Worm (Caenorhabditis elegans) whole organism, mixed stage, embryonic: ENCODE measurements around the gene F58E6.5.

ENCODE experiments used
- M03D4.4 ChIP-seq: sonication (generic microtip); optimal IDR thresholded peaks from 2 replicates; lab custom pipeline; 2017; ENCODE audit warnings: mild to moderate bottlenecking, missing genetic modification characterization, missing compliant biosample characterization
- bed-3 ChIP-seq: fragments of 200-800 bp; sonication (Bioruptor generic); optimal IDR thresholded peaks from 3 replicates; lab custom pipeline; 2018; ENCODE audit warnings: mild to moderate bottlenecking, missing genetic modification characterization, moderate library complexity, missing compliant biosample characterization
- blmp-1 ChIP-seq: fragments of 150-350 bp; optimal IDR thresholded peaks from 2 replicates; lab custom pipeline; 2014; ENCODE audit warnings: missing biosample characterization, missing genetic modification characterization
- ceh-39 ChIP-seq: fragments of 150-350 bp; optimal IDR thresholded peaks from 2 replicates; lab custom pipeline; 2014; ENCODE audit warnings: missing biosample characterization, missing genetic modification characterization
- ceh-43 ChIP-seq: fragments of 200-800 bp; sonication (Bioruptor generic); optimal IDR thresholded peaks from 2 replicates; lab custom pipeline; 2018; ENCODE audit warnings: mild to moderate bottlenecking, missing genetic modification characterization, moderate library complexity, missing compliant biosample characterization
- ces-1 ChIP-seq: fragments of 150-350 bp; optimal IDR thresholded peaks from 2 replicates; lab custom pipeline; 2014; ENCODE audit warnings: missing biosample characterization, missing genetic modification reagents, missing genetic modification characterization
- elt-1 ChIP-seq: sonication (generic microtip); optimal IDR thresholded peaks from 2 replicates; lab custom pipeline; 2017; ENCODE audit warnings: missing genetic modification characterization, mild to moderate bottlenecking, missing compliant biosample characterization, antibody characterized with exemption, moderate library complexity, borderline replicate concordance; ENCODE audit not compliant: insufficient read depth
- elt-3 ChIP-seq: fragments of 150-350 bp; optimal IDR thresholded peaks from 2 replicates; lab custom pipeline; 2014; ENCODE audit warnings: missing biosample characterization, missing genetic modification characterization
- ham-2 ChIP-seq: fragments of 200-800 bp; sonication (Bioruptor generic); optimal IDR thresholded peaks from 2 replicates; lab custom pipeline; 2018; ENCODE audit warnings: mild to moderate bottlenecking, missing genetic modification characterization, missing compliant biosample characterization
- hlh-1 ChIP-seq: fragments of 150-350 bp; optimal IDR thresholded peaks from 2 replicates; lab custom pipeline; 2014; ENCODE audit warnings: missing biosample characterization, missing genetic modification reagents, missing genetic modification characterization
- lin-13 ChIP-seq: fragments of 150-350 bp; optimal IDR thresholded peaks from 2 replicates; lab custom pipeline; 2014; ENCODE audit warnings: missing biosample characterization, missing genetic modification characterization
- lin-32 ChIP-seq: fragments of 200-800 bp; sonication (Bioruptor generic); optimal IDR thresholded peaks from 2 replicates; lab custom pipeline; 2018; ENCODE audit warnings: mild to moderate bottlenecking, missing genetic modification characterization, missing compliant biosample characterization
- lsy-2 ChIP-seq: fragments of 150-350 bp; optimal IDR thresholded peaks from 2 replicates; lab custom pipeline; 2014; ENCODE audit warnings: missing biosample characterization, missing genetic modification characterization
- mab-5 ChIP-seq: fragments of 150-350 bp; optimal IDR thresholded peaks from 2 replicates; lab custom pipeline; 2014; ENCODE audit warnings: missing biosample characterization, missing genetic modification characterization
- mep-1 ChIP-seq: fragments of 150-350 bp; optimal IDR thresholded peaks from 2 replicates; lab custom pipeline; 2017; ENCODE audit warnings: missing biosample characterization, missing genetic modification reagents, missing genetic modification characterization, inconsistent platforms
- mls-2 ChIP-seq: sonication (generic microtip); optimal IDR thresholded peaks from 2 replicates; lab custom pipeline; 2016; ENCODE audit warnings: mild to moderate bottlenecking, missing genetic modification characterization, moderate library complexity, missing compliant biosample characterization
- nhr-2 ChIP-seq: fragments of 150-350 bp; optimal IDR thresholded peaks from 2 replicates; lab custom pipeline; 2014; ENCODE audit warnings: missing biosample characterization, missing genetic modification characterization
- nhr-237 ChIP-seq: fragments of 150-350 bp; optimal IDR thresholded peaks from 2 replicates; lab custom pipeline; 2014; ENCODE audit warnings: missing biosample characterization, missing genetic modification characterization
- nhr-28 ChIP-seq: fragments of 150-350 bp; optimal IDR thresholded peaks from 2 replicates; lab custom pipeline; 2014; ENCODE audit warnings: missing biosample characterization, missing genetic modification characterization
- nhr-76 ChIP-seq: sonication (generic microtip); optimal IDR thresholded peaks from 2 replicates; lab custom pipeline; 2017; ENCODE audit warnings: missing biosample characterization, missing genetic modification characterization
- pha-4 ChIP-seq: fragments of 150-350 bp; optimal IDR thresholded peaks from 2 replicates; lab custom pipeline; 2018; ENCODE audit warnings: missing biosample characterization, missing genetic modification reagents, missing genetic modification characterization
- sem-2 ChIP-seq: fragments of 200-800 bp; sonication (Bioruptor generic); optimal IDR thresholded peaks from 2 replicates; lab custom pipeline; 2018; ENCODE audit warnings: mild to moderate bottlenecking, missing genetic modification characterization, missing compliant biosample characterization
- snpc-4 ChIP-seq: fragments of 150-350 bp; optimal IDR thresholded peaks from 2 replicates; lab custom pipeline; 2014; ENCODE audit warnings: missing biosample characterization, missing genetic modification characterization
- sptf-1 ChIP-seq: sonication (generic microtip); optimal IDR thresholded peaks from 2 replicates; lab custom pipeline; 2017; ENCODE audit warnings: mild to moderate bottlenecking, missing genetic modification characterization, moderate library complexity, missing compliant biosample characterization
- tbx-8 ChIP-seq: fragments of 200-800 bp; sonication (Bioruptor generic); optimal IDR thresholded peaks from 2 replicates; lab custom pipeline; 2018; ENCODE audit warnings: mild to moderate bottlenecking, missing genetic modification characterization, moderate library complexity, missing compliant biosample characterization
- unc-120 ChIP-seq: sonication (generic microtip); optimal IDR thresholded peaks from 2 replicates; lab custom pipeline; 2017; ENCODE audit warnings: missing genetic modification characterization, missing compliant biosample characterization; ENCODE audit not compliant: poor library complexity, severe bottlenecking
- unc-62 ChIP-seq: fragments of 150-350 bp; optimal IDR thresholded peaks from 2 replicates; lab custom pipeline; 2014; ENCODE audit warnings: missing biosample characterization, missing genetic modification reagents, missing genetic modification characterization
- zip-8 ChIP-seq: fragments of 150-350 bp; optimal IDR thresholded peaks from 2 replicates; lab custom pipeline; 2014; ENCODE audit warnings: missing biosample characterization, missing genetic modification characterization
- ztf-11 ChIP-seq: fragments of 150-350 bp; optimal IDR thresholded peaks from 2 replicates; lab custom pipeline; 2014; ENCODE audit warnings: missing biosample characterization, missing genetic modification characterization

F58E6.5 gene

ce11 chrV:9729462-9730162 lies 24.7 kb downstream of the F58E6.5 start, which contains the start of the genes aagr-3 and drap-1:
Gene aagr-3, minus strand, starts transcription at chrV:9729512.
Gene drap-1, plus strand, starts transcription at chrV:9730106.
- TF ChIP-seq hlh-1 (tag; lab: Kevin White, UChicago) (peak; percentile 16), ceh-43 (GFP tag; lab: Kevin White, UChicago) (no peak), mep-1 (tag; lab: Kevin White, UChicago) (peak; percentile 76), lsy-2 (peak; percentile 45), ces-1 (GFP tag; lab: Kevin White, UChicago) (peak; percentile 58), nhr-28 (tag; lab: Kevin White, UChicago) (no peak), pha-4 (tag; lab: Kevin White, UChicago) (peak; percentile 73), ceh-39 (peak; percentile 91)

- no peak for TF ChIP-seq sem-2 (GFP tag; lab: Kevin White, UChicago)
- no peak for TF ChIP-seq M03D4.4 (tag; lab: Kevin White, UChicago)
- TF ChIP-seq sptf-1 (tag; lab: Kevin White, UChicago) = no peak
- no peak for TF ChIP-seq lin-13
- TF ChIP-seq zip-8 (tag; lab: Kevin White, UChicago) = no peak
- no peak for TF ChIP-seq ceh-39
- TF ChIP-seq lsy-2 = no peak
- TF ChIP-seq bed-3 (GFP tag; lab: Kevin White, UChicago) = no peak
- no peak for TF ChIP-seq mab-5 (tag; lab: Kevin White, UChicago)
- no peak for TF ChIP-seq nhr-237 (tag; lab: Kevin White, UChicago)
- TF ChIP-seq blmp-1 (tag; lab: Kevin White, UChicago) = no peak
- TF ChIP-seq unc-120 (tag; lab: Kevin White, UChicago) = no peak
- TF ChIP-seq ceh-43 (GFP tag; lab: Kevin White, UChicago) = no peak
- no peak for TF ChIP-seq lin-32 (GFP tag; lab: Kevin White, UChicago)
- TF ChIP-seq mls-2 = no peak
- no peak for TF ChIP-seq ztf-11
- no peak for TF ChIP-seq hlh-1 (tag; lab: Kevin White, UChicago)
- no peak for TF ChIP-seq mep-1 (tag; lab: Kevin White, UChicago)
Measured at ce11 chrV:9725719-9726118, 28.6 kb downstream of the F58E6.5 start.

- TF ChIP-seq ham-2 (GFP tag; lab: Kevin White, UChicago) (peak; percentile 32), mab-5 (tag; lab: Kevin White, UChicago) (peak; percentile 6), M03D4.4 (tag; lab: Kevin White, UChicago) (peak; percentile 34), zip-8 (tag; lab: Kevin White, UChicago) (peak; percentile 84), ces-1 (GFP tag; lab: Kevin White, UChicago) (no peak), mep-1 (tag; lab: Kevin White, UChicago) (peak; percentile 17), pha-4 (tag; lab: Kevin White, UChicago) (peak; percentile 43), unc-62 (GFP tag; lab: Kevin White, UChicago) (peak; percentile 10), nhr-2 (peak; percentile 64), elt-1 (tag; lab: Kevin White, UChicago) (no peak), mls-2 (no peak)
Measured at ce11 chrV:9724021-9724671, 30.2 kb downstream of the F58E6.5 start, which contains the start of gene slcr-46.3. Gene slcr-46.3, minus strand, starts transcription at chrV:9724106.

DNA sequence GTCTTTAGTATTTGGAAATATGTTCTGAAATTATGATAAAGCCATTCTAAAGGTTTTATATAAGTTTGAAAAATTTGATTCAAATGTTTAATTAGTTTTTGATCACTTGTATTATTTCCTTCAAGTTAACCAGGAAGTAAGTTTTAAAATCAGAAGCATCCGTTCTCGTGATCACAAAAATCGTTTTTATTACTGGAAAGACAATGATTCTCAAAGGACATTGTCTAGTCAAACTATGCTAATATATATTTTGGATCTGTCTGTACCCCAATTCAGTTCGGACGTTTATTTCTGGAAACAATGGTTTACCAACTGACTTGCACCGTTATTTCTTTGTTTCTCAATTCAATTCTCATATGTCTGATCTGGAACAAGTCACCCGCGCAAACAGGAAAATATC lies 38.0 kb downstream of the F58E6.5 start, which contains the start of gene str-188:
TSS of gene str-188 (plus strand) at position 301 of the 400 bp plus-strand sequence.
- no peak for TF ChIP-seq nhr-76 (tag; lab: Kevin White, UChicago)
- no peak for TF ChIP-seq mab-5 (tag; lab: Kevin White, UChicago)
- no peak for TF ChIP-seq nhr-237 (tag; lab: Kevin White, UChicago)
- TF ChIP-seq tbx-8 = no peak
- no peak for TF ChIP-seq unc-120 (tag; lab: Kevin White, UChicago)
- TF ChIP-seq elt-3 (tag; lab: Kevin White, UChicago) = no peak
- no peak for TF ChIP-seq snpc-4 (tag; lab: Kevin White, UChicago)
- TF ChIP-seq blmp-1 (tag; lab: Kevin White, UChicago) = no peak
- no peak for TF ChIP-seq nhr-28 (tag; lab: Kevin White, UChicago)
- TF ChIP-seq pha-4 (tag; lab: Kevin White, UChicago) = no peak
- TF ChIP-seq nhr-2 = no peak
